Fruit fly (Drosophila melanogaster) whole organism, embryonic: ENCODE measurements around the gene CG32436.
A peak's percentile ranks its signal among the peaks of the same experiment; 100 is the strongest.

Experiments
- Bdp1 ChIP-seq: fragments of 200-800 bp; sonication (Bioruptor generic); optimal IDR thresholded peaks from 3 replicates; lab custom pipeline; 2016; ENCODE audit warnings: missing biosample characterization, missing genetic modification characterization
- Bgb ChIP-seq: fragments of 200-800 bp; sonication (Bioruptor generic); IDR thresholded peaks from 2 replicates; pipeline ENCODE4 v1.3.6; 2022; ENCODE audit warnings: missing biosample characterization, missing genetic modification characterization; ENCODE audit not compliant: partially characterized antibody
- BtbVII ChIP-seq: fragments of 200-800 bp; sonication (Bioruptor generic); optimal IDR thresholded peaks from 3 replicates; lab custom pipeline; 2017; ENCODE audit warnings: missing biosample characterization, mild to moderate bottlenecking, missing genetic modification characterization
- CG11723 ChIP-seq: fragments of 200-800 bp; sonication (Bioruptor generic); optimal IDR thresholded peaks from 2 replicates; lab custom pipeline; 2017; ENCODE audit warnings: missing biosample characterization, mild to moderate bottlenecking, missing genetic modification characterization
- CG12071 ChIP-seq: fragments of 200-800 bp; sonication (Bioruptor generic); optimal IDR thresholded peaks from 3 replicates; lab custom pipeline; 2018; ENCODE audit warnings: missing biosample characterization, mild to moderate bottlenecking, missing genetic modification characterization
- CG16779 ChIP-seq: fragments of 200-800 bp; sonication (Bioruptor generic); IDR thresholded peaks from 2 replicates; pipeline ENCODE4 v1.3.6; 2022; ENCODE audit warnings: missing biosample characterization, missing genetic modification characterization
- CG17186 ChIP-seq: fragments of 200-800 bp; sonication (Bioruptor generic); optimal IDR thresholded peaks from 3 replicates; lab custom pipeline; 2017; ENCODE audit warnings: missing biosample characterization, missing genetic modification reagents, missing genetic modification characterization
- CG17359 ChIP-seq: fragments of 200-800 bp; sonication (Bioruptor generic); optimal IDR thresholded peaks from 3 replicates; lab custom pipeline; 2018; ENCODE audit warnings: missing biosample characterization, mild to moderate bottlenecking, missing genetic modification characterization, moderate library complexity
- CG18599 ChIP-seq: fragments of 200-800 bp; sonication (Bioruptor generic); optimal IDR thresholded peaks from 3 replicates; lab custom pipeline; 2017; ENCODE audit warnings: missing biosample characterization, missing genetic modification characterization, mild to moderate bottlenecking, moderate library complexity, missing genetic modification reagents
- CG18764 ChIP-seq: fragments of 200-800 bp; sonication (Bioruptor generic); optimal IDR thresholded peaks from 3 replicates; lab custom pipeline; 2016; ENCODE audit warnings: missing biosample characterization, missing genetic modification characterization
- CG2116 ChIP-seq: fragments of 200-800 bp; sonication (Bioruptor generic); optimal IDR thresholded peaks from 3 replicates; lab custom pipeline; 2018; ENCODE audit warnings: missing biosample characterization, mild to moderate bottlenecking, missing genetic modification characterization
- CG30403 ChIP-seq: fragments of 200-800 bp; sonication (Bioruptor generic); optimal IDR thresholded peaks from 3 replicates; lab custom pipeline; 2016; ENCODE audit warnings: missing biosample characterization, missing genetic modification characterization
- CG34224 ChIP-seq: fragments of 200-800 bp; sonication (Bioruptor generic); IDR thresholded peaks from 3 replicates; pipeline ENCODE4 v1.3.6; 2022; ENCODE audit warnings: missing biosample characterization, missing genetic modification characterization; ENCODE audit not compliant: partially characterized antibody
- CG43689 ChIP-seq: fragments of 200-800 bp; sonication (Bioruptor generic); IDR thresholded peaks from 2 replicates; pipeline ENCODE4 v1.3.6; 2022; ENCODE audit warnings: missing biosample characterization, missing genetic modification characterization
- CG4424 ChIP-seq: fragments of 200-800 bp; sonication (Bioruptor generic); optimal IDR thresholded peaks from 3 replicates; lab custom pipeline; 2016; ENCODE audit warnings: missing biosample characterization, missing genetic modification characterization
- CG4707 ChIP-seq: fragments of 200-800 bp; sonication (Bioruptor generic); optimal IDR thresholded peaks from 2 replicates; lab custom pipeline; 2018; ENCODE audit warnings: missing biosample characterization, mild to moderate bottlenecking, missing genetic modification characterization, moderate library complexity
- CG4730 ChIP-seq: fragments of 200-800 bp; sonication (Bioruptor generic); IDR thresholded peaks from 2 replicates; pipeline ENCODE4 v1.3.6; 2022; ENCODE audit warnings: missing biosample characterization, missing genetic modification characterization
- CG5180 ChIP-seq: fragments of 200-800 bp; sonication (Bioruptor generic); optimal IDR thresholded peaks from 3 replicates; lab custom pipeline; 2017; ENCODE audit warnings: missing biosample characterization, missing genetic modification characterization, mild to moderate bottlenecking, moderate library complexity, missing genetic modification reagents
- CG7271 ChIP-seq: fragments of 200-800 bp; sonication (Bioruptor generic); optimal IDR thresholded peaks from 2 replicates; lab custom pipeline; 2018; ENCODE audit warnings: missing biosample characterization, mild to moderate bottlenecking, missing genetic modification characterization, moderate library complexity
- CkIIα-i1 ChIP-seq: fragments of 200-800 bp; sonication (Bioruptor generic); IDR thresholded peaks from 2 replicates; pipeline ENCODE4 v1.3.6; 2022; ENCODE audit warnings: missing biosample characterization, missing genetic modification characterization
- CoRest ChIP-seq: fragments of 200-800 bp; sonication (Bioruptor generic); optimal IDR thresholded peaks from 3 replicates; lab custom pipeline; 2018; ENCODE audit warnings: missing biosample characterization, mild to moderate bottlenecking, missing genetic modification characterization, moderate library complexity
- Dbx ChIP-seq: fragments of 200-800 bp; sonication (Bioruptor generic); IDR thresholded peaks from 3 replicates; pipeline ENCODE4 v1.3.6; 2022; ENCODE audit warnings: missing biosample characterization, missing genetic modification characterization
- Dref ChIP-seq: fragments of 200-800 bp; sonication (Bioruptor generic); IDR thresholded peaks from 2 replicates; pipeline ENCODE4 v1.3.6; 2022; ENCODE audit warnings: missing biosample characterization, missing genetic modification characterization
- Drgx ChIP-seq: fragments of 200-800 bp; sonication (Bioruptor generic); IDR thresholded peaks from 2 replicates; pipeline ENCODE4 v1.3.6; 2022; ENCODE audit warnings: missing biosample characterization, missing genetic modification characterization
- GATAe ChIP-seq: fragments of 200-800 bp; sonication (Bioruptor generic); conservative IDR thresholded peaks from 2 replicates; pipeline ENCODE4 v1.3.6; 2022; ENCODE audit warnings: missing biosample characterization, missing genetic modification characterization
- HLH3B ChIP-seq: fragments of 200-800 bp; sonication (Bioruptor generic); IDR thresholded peaks from 2 replicates; pipeline ENCODE4 v1.3.6; 2022; ENCODE audit warnings: missing biosample characterization, missing genetic modification characterization
- Mrtf ChIP-seq: fragments of 200-800 bp; sonication (Bioruptor generic); IDR thresholded peaks from 3 replicates; pipeline ENCODE4 v1.3.6; 2022; ENCODE audit warnings: missing biosample characterization, missing genetic modification characterization
- Nf-YC ChIP-seq: fragments of 200-800 bp; optimal IDR thresholded peaks from 3 replicates; lab custom pipeline; 2019; ENCODE audit warnings: missing biosample characterization, mild to moderate bottlenecking, missing genetic modification characterization, moderate library complexity
- Optix ChIP-seq: fragments of 200-800 bp; sonication (Bioruptor generic); IDR thresholded peaks from 3 replicates; pipeline ENCODE4 v1.3.6; 2022; ENCODE audit warnings: missing biosample characterization, missing genetic modification characterization
- Pdp1 ChIP-seq, 2 experiments: fragments of 200-800 bp; sonication (Bioruptor generic); optimal IDR thresholded peaks; 3 replicates each; lab custom pipeline; 2016; ENCODE audit warnings: missing biosample characterization in 2 of 2, missing genetic modification characterization in 2 of 2, mild to moderate bottlenecking in 1 of 2, moderate library complexity in 1 of 2
- Xbp1 ChIP-seq: fragments of 200-800 bp; sonication (Bioruptor generic); optimal IDR thresholded peaks from 3 replicates; lab custom pipeline; 2016; ENCODE audit warnings: missing biosample characterization, mild to moderate bottlenecking, missing genetic modification characterization
- YL-1 ChIP-seq: fragments of 200-800 bp; sonication (Bioruptor generic); optimal IDR thresholded peaks from 3 replicates; lab custom pipeline; 2017; ENCODE audit warnings: missing biosample characterization, mild to moderate bottlenecking, missing genetic modification characterization
- cad ChIP-seq: fragments of >200 bp; optimal IDR thresholded peaks from 2 replicates; lab custom pipeline; 2017; ENCODE audit warnings: missing biosample characterization, missing genetic modification characterization
- chn ChIP-seq: fragments of 200-800 bp; sonication (Bioruptor generic); optimal IDR thresholded peaks from 2 replicates; lab custom pipeline; 2016; ENCODE audit warnings: missing biosample characterization, missing genetic modification characterization
- corto ChIP-seq: fragments of 200-800 bp; sonication (Bioruptor generic); optimal IDR thresholded peaks from 2 replicates; lab custom pipeline; 2016; ENCODE audit warnings: missing biosample characterization, mild to moderate bottlenecking, missing genetic modification characterization, moderate library complexity
- dan ChIP-seq: fragments of 200-800 bp; sonication (Bioruptor generic); IDR thresholded peaks from 2 replicates; pipeline ENCODE4 v1.3.6; 2022; ENCODE audit warnings: missing biosample characterization, missing genetic modification characterization
- danr ChIP-seq: fragments of 200-800 bp; sonication (Bioruptor generic); IDR thresholded peaks from 2 replicates; pipeline ENCODE4 v1.3.6; 2022; ENCODE audit warnings: missing biosample characterization, missing genetic modification characterization
- dmrt11E ChIP-seq: fragments of 200-800 bp; sonication (Bioruptor generic); optimal IDR thresholded peaks from 3 replicates; lab custom pipeline; 2018; ENCODE audit warnings: missing biosample characterization, mild to moderate bottlenecking, missing genetic modification characterization, moderate library complexity
- hb ChIP-seq: fragments of 200-800 bp; sonication (Bioruptor generic); IDR thresholded peaks from 3 replicates; pipeline ENCODE4 v1.3.6; 2022; ENCODE audit warnings: missing biosample characterization, missing genetic modification characterization; ENCODE audit not compliant: partially characterized antibody
- jing ChIP-seq: fragments of 200-800 bp; sonication (Bioruptor generic); optimal IDR thresholded peaks from 2 replicates; lab custom pipeline; 2018; ENCODE audit warnings: missing biosample characterization, mild to moderate bottlenecking, missing genetic modification characterization
- kni ChIP-seq: fragments of 200-800 bp; sonication (Bioruptor generic); optimal IDR thresholded peaks from 3 replicates; lab custom pipeline; 2017; ENCODE audit warnings: mild to moderate bottlenecking, missing biosample characterization, missing genetic modification reagents, missing genetic modification characterization
- nerfin-1 ChIP-seq: fragments of 200-800 bp; sonication (Bioruptor generic); optimal IDR thresholded peaks from 3 replicates; lab custom pipeline; 2019; ENCODE audit warnings: missing biosample characterization, mild to moderate bottlenecking, missing genetic modification characterization, moderate library complexity
- ro ChIP-seq: fragments of 200-800 bp; sonication (Bioruptor generic); IDR thresholded peaks from 2 replicates; pipeline ENCODE4 v1.3.6; 2022; ENCODE audit warnings: missing biosample characterization, missing genetic modification characterization
- schlank ChIP-seq: fragments of 200-800 bp; sonication (Bioruptor generic); optimal IDR thresholded peaks from 2 replicates; lab custom pipeline; 2018; ENCODE audit warnings: missing biosample characterization, mild to moderate bottlenecking, missing genetic modification characterization
- sr ChIP-seq: fragments of 200-800 bp; sonication (Bioruptor generic); IDR thresholded peaks from 3 replicates; pipeline ENCODE4 v1.3.6; 2022; ENCODE audit warnings: missing biosample characterization, missing genetic modification characterization
- stc ChIP-seq: fragments of 200-800 bp; sonication (Bioruptor generic); IDR thresholded peaks from 2 replicates; pipeline ENCODE4 v1.3.6; 2022; ENCODE audit warnings: missing biosample characterization, missing genetic modification characterization
- tna ChIP-seq: fragments of 200-800 bp; sonication (Bioruptor generic); IDR thresholded peaks from 2 replicates; pipeline ENCODE4 v1.3.6; 2022; ENCODE audit warnings: missing biosample characterization, missing genetic modification characterization; ENCODE audit not compliant: partially characterized antibody
- tup ChIP-seq: fragments of 200-800 bp; sonication (Bioruptor generic); optimal IDR thresholded peaks from 2 replicates; lab custom pipeline; 2016; ENCODE audit warnings: missing biosample characterization, mild to moderate bottlenecking, missing genetic modification characterization, moderate library complexity
- unpg ChIP-seq: fragments of 200-800 bp; sonication (Bioruptor generic); optimal IDR thresholded peaks from 3 replicates; lab custom pipeline; 2018; ENCODE audit warnings: missing biosample characterization, mild to moderate bottlenecking, missing genetic modification characterization, moderate library complexity
- zf30C ChIP-seq: fragments of 200-800 bp; sonication (Bioruptor generic); optimal IDR thresholded peaks from 3 replicates; lab custom pipeline; 2018; ENCODE audit warnings: missing biosample characterization, mild to moderate bottlenecking, missing genetic modification characterization

The CG32436 gene

dm6 chr3L:21304400-21304799, 39.4 kb upstream of the CG32436 start, which contains the start of the genes CG11309 and CG7632 (continued):
- TF ChIP-seq kni (GFP tag; lab: Kevin White, UChicago) (peak; percentile 100), CG34224 (no peak; the same call in 2 of the 3 replicates), Pdp1 (GFP tag; optimal IDR thresholded peaks at IDR 0.05; lab: Kevin White, UChicago) (peak; percentile 98), CG4424 (GFP tag; lab: Kevin White, UChicago) (peak; percentile 99), ro (GFP tag; lab: Robert Waterston, UW) (peak; percentile 81), CG7271 (peak; percentile 100), CG17359 (tag; lab: Kevin White, UChicago) (peak; percentile 99), CG12071 (GFP tag; lab: Kevin White, UChicago) (peak; percentile 100), dan (GFP tag; lab: Robert Waterston, UW) (peak; percentile 40; the same call in 1 of the 2 replicates), hb (GFP tag; lab: Robert Waterston, UW) (no peak), CG5180 (GFP tag; lab: Kevin White, UChicago) (peak; percentile 94), YL-1 (peak; percentile 99), CG17186 (GFP tag; lab: Kevin White, UChicago) (peak; percentile 96), Dref (GFP tag; lab: Robert Waterston, UW) (0 out of 2 replicates have a peak, but pooled peaks have one; percentile 34), zf30C (peak; percentile 79), Bgb (peak; percentile 41; the same call in 1 of the 2 replicates), sr (GFP tag; lab: Robert Waterston, UW) (peak; percentile 94), jing (GFP tag; lab: Kevin White, UChicago) (peak; percentile 97), corto (peak; percentile 99), unpg (GFP tag; lab: Kevin White, UChicago) (peak; percentile 100), CkIIα-i1 (GFP tag; lab: Robert Waterston, UW) (peak; percentile 75), CG4730 (peak; percentile 83), danr (GFP tag; lab: Robert Waterston, UW) (peak; percentile 88), Drgx (GFP tag; lab: Robert Waterston, UW) (peak; percentile 99), tna (GFP tag; lab: Robert Waterston, UW) (0 out of 2 replicates have a peak, but pooled peaks have one; percentile 29), Dbx (GFP tag; lab: Robert Waterston, UW) (peak; percentile 98), Mrtf (GFP tag; lab: Robert Waterston, UW) (peak; percentile 95), CG16779 (GFP tag; lab: Robert Waterston, UW) (peak; percentile 97), CG43689 (peak; percentile 92), CoRest (tag; lab: Kevin White, UChicago) (peak; percentile 99), chn (GFP tag; lab: Kevin White, UChicago) (peak; percentile 98), CG30403 (peak; percentile 99), tup (GFP tag; lab: Kevin White, UChicago) (peak; percentile 98), nerfin-1 (tag; lab: Kevin White, UChicago) (peak; percentile 100), GATAe (peak; percentile 83), Optix (GFP tag; lab: Robert Waterston, UW) (peak; percentile 89), CG4707 (GFP tag; lab: Kevin White, UChicago) (peak; percentile 98), cad (GFP tag; lab: Kevin White, UChicago) (no peak), CG11723 (GFP tag; lab: Kevin White, UChicago) (peak; percentile 99), CG18764 (GFP tag; lab: Kevin White, UChicago) (peak; percentile 98), CG2116 (peak; percentile 93), dmrt11E (tag; lab: Kevin White, UChicago) (peak; percentile 100), Bdp1 (GFP tag; lab: Kevin White, UChicago) (peak; percentile 94), schlank (peak; percentile 99), CG18599 (GFP tag; lab: Kevin White, UChicago) (peak; percentile 100), BtbVII (GFP tag; lab: Kevin White, UChicago) (peak; percentile 100), HLH3B (GFP tag; lab: Robert Waterston, UW) (peak; percentile 98), stc (GFP tag; lab: Robert Waterston, UW) (peak; percentile 99), Nf-YC (peak; percentile 96), Xbp1 (GFP tag; lab: Kevin White, UChicago) (peak; percentile 99)
